Worm (Caenorhabditis elegans): ENCODE results near the gene srd-36.

DNA sequence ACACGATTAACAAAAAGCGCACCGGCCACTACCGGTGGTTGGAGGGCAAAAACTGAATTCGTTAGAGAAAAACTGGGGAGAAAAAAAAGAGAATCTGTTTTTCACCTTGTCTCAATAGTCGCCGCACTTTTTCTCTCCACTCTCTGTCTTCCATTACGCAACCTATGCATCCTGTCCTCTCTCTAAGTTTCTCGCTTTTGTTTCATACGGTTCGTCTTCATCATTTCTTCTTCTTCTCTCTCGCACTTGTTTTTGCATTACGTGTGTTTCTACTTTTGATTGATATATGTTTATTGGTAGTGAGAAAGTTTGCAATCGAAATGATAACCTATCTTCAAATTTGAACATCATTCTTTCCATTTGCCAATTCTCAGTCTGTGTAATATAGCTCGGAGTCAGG, 26.0 kb upstream of the srd-36 start:
- TF ChIP-seq hmbx-1 (tag; optimal IDR thresholded peaks at IDR 0.05), result no peak
- no peak for TF ChIP-seq ama-1 (optimal IDR thresholded peaks at IDR 0.05)
- no peak for TF ChIP-seq ceh-36 (tag; optimal IDR thresholded peaks at IDR 0.05)
- TF ChIP-seq tbx-11 (GFP tag; IDR thresholded peaks at IDR 0.05), result no peak
- TF ChIP-seq hnd-1 (tag; optimal IDR thresholded peaks at IDR 0.05), result no peak
- no peak for TF ChIP-seq sea-1 (GFP tag; conservative IDR thresholded peaks at IDR 0.05)
- no peak for TF ChIP-seq hmg-4 (GFP tag; optimal IDR thresholded peaks at IDR 0.05)
- TF ChIP-seq pes-1 (GFP tag; IDR thresholded peaks at IDR 0.05), result no peak
- TF ChIP-seq scrt-1 (GFP tag; IDR thresholded peaks at IDR 0.05), result no peak
- TF ChIP-seq tra-4 (tag; optimal IDR thresholded peaks at IDR 0.05), result no peak
- no peak for TF ChIP-seq tbx-37 (GFP tag; conservative IDR thresholded peaks at IDR 0.05)
